Fruit fly (Drosophila melanogaster) whole organism, embryonic: Measurements from ENCODE around the gene CG5861.
A peak's percentile ranks its signal among the peaks of the same experiment; 100 is the strongest.

ENCODE experiments used
- Asciz ChIP-seq: fragments of 200-800 bp; sonication (Bioruptor generic); optimal IDR thresholded peaks from 2 replicates; lab custom pipeline; 2017; ENCODE audit warnings: missing biosample characterization, mild to moderate bottlenecking, missing genetic modification characterization, missing genetic modification reagents
- Awh ChIP-seq: fragments of 200-800 bp; sonication (Bioruptor generic); IDR thresholded peaks from 2 replicates; pipeline ENCODE4, ENCODE4 v1.3.6; 2022; ENCODE audit warnings: missing biosample characterization, missing genetic modification characterization
- CG12071 ChIP-seq: fragments of 200-800 bp; sonication (Bioruptor generic); optimal IDR thresholded peaks from 3 replicates; lab custom pipeline; 2018; ENCODE audit warnings: missing biosample characterization, mild to moderate bottlenecking, missing genetic modification characterization
- CG12744 ChIP-seq: fragments of 200-800 bp; sonication (Bioruptor generic); optimal IDR thresholded peaks from 2 replicates; lab custom pipeline; 2016; ENCODE audit warnings: missing biosample characterization, missing genetic modification characterization
- CG15269 ChIP-seq: fragments of 200-800 bp; sonication (Bioruptor generic); optimal IDR thresholded peaks from 2 replicates; lab custom pipeline; 2018; ENCODE audit warnings: missing biosample characterization, mild to moderate bottlenecking, missing genetic modification characterization, moderate library complexity
- CG15696 ChIP-seq: fragments of 200-800 bp; sonication (Bioruptor generic); optimal IDR thresholded peaks from 2 replicates; lab custom pipeline; 2019; ENCODE audit warnings: missing biosample characterization, mild to moderate bottlenecking, missing genetic modification characterization, moderate library complexity
- CG1647 ChIP-seq: fragments of 200-800 bp; sonication (Bioruptor generic); optimal IDR thresholded peaks from 3 replicates; lab custom pipeline; 2016; ENCODE audit warnings: missing biosample characterization, missing genetic modification characterization
- CG17568 ChIP-seq: fragments of 200-800 bp; sonication (Bioruptor generic); optimal IDR thresholded peaks from 2 replicates; lab custom pipeline; 2018; ENCODE audit warnings: missing biosample characterization, mild to moderate bottlenecking, missing genetic modification characterization, moderate library complexity
- CG17802 ChIP-seq: fragments of 200-800 bp; sonication (Bioruptor generic); optimal IDR thresholded peaks from 2 replicates; lab custom pipeline; 2018; ENCODE audit warnings: missing biosample characterization, mild to moderate bottlenecking, missing genetic modification characterization, moderate library complexity
- CG17829 ChIP-seq: fragments of 200-800 bp; optimal IDR thresholded peaks from 2 replicates; lab custom pipeline; 2019; ENCODE audit warnings: missing biosample characterization, mild to moderate bottlenecking, missing genetic modification characterization, moderate library complexity
- CG18476 ChIP-seq: fragments of 200-800 bp; sonication (Bioruptor generic); optimal IDR thresholded peaks from 2 replicates; lab custom pipeline; 2016; ENCODE audit warnings: missing biosample characterization, mild to moderate bottlenecking, missing genetic modification characterization
- CG31365 ChIP-seq: fragments of 200-800 bp; sonication (Bioruptor generic); optimal IDR thresholded peaks from 2 replicates; lab custom pipeline; 2018; ENCODE audit warnings: missing biosample characterization, mild to moderate bottlenecking, missing genetic modification characterization
- CG3407 ChIP-seq: fragments of 200-800 bp; sonication (Bioruptor generic); optimal IDR thresholded peaks from 2 replicates; lab custom pipeline; 2018; ENCODE audit warnings: missing biosample characterization, mild to moderate bottlenecking, missing genetic modification characterization
- CG4282 ChIP-seq: fragments of 200-800 bp; sonication (Bioruptor generic); optimal IDR thresholded peaks from 2 replicates; lab custom pipeline; 2016; ENCODE audit warnings: missing biosample characterization, missing genetic modification characterization
- CG4854 ChIP-seq: fragments of 200-800 bp; sonication (Bioruptor generic); optimal IDR thresholded peaks from 2 replicates; lab custom pipeline; 2016; ENCODE audit warnings: missing biosample characterization, missing genetic modification characterization, inconsistent platforms
- CG6791 ChIP-seq: fragments of 200-800 bp; sonication (Bioruptor generic); IDR thresholded peaks from 3 replicates; pipeline ENCODE4 v1.3.6; 2022; ENCODE audit warnings: missing biosample characterization, missing genetic modification characterization; ENCODE audit not compliant: partially characterized antibody
- CG7745 ChIP-seq: fragments of 200-800 bp; sonication (Bioruptor generic); optimal IDR thresholded peaks from 2 replicates; lab custom pipeline; 2018; ENCODE audit warnings: missing biosample characterization, mild to moderate bottlenecking, missing genetic modification characterization, moderate library complexity
- CG9817 ChIP-seq: fragments of 200-800 bp; sonication (Bioruptor generic); optimal IDR thresholded peaks from 2 replicates; lab custom pipeline; 2018; ENCODE audit warnings: missing biosample characterization, mild to moderate bottlenecking, missing genetic modification characterization, moderate library complexity
- Gsc ChIP-seq: fragments of 200-800 bp; sonication (Bioruptor generic); IDR thresholded peaks from 2 replicates; pipeline ENCODE4 v1.3.6; 2022; ENCODE audit warnings: missing biosample characterization, missing genetic modification characterization
- HLH4C ChIP-seq: fragments of 200-800 bp; sonication (Bioruptor generic); IDR thresholded peaks from 3 replicates; pipeline ENCODE4 v1.3.6; 2022; ENCODE audit warnings: missing biosample characterization, missing genetic modification characterization; ENCODE audit not compliant: partially characterized antibody
- Hr3 ChIP-seq: fragments of 200-800 bp; sonication (Bioruptor generic); optimal IDR thresholded peaks from 3 replicates; lab custom pipeline; 2016; ENCODE audit warnings: missing biosample characterization, missing genetic modification characterization
- NC2α ChIP-seq: fragments of 200-800 bp; sonication (Bioruptor generic); optimal IDR thresholded peaks from 2 replicates; lab custom pipeline; 2016; ENCODE audit warnings: missing biosample characterization, missing genetic modification characterization
- Neu2 ChIP-seq: fragments of 200-800 bp; sonication (Bioruptor generic); optimal IDR thresholded peaks from 3 replicates; lab custom pipeline; 2016; ENCODE audit warnings: missing biosample characterization, missing genetic modification characterization, borderline replicate concordance
- PHDP ChIP-seq: fragments of 200-800 bp; sonication (Bioruptor generic); optimal IDR thresholded peaks from 3 replicates; lab custom pipeline; 2018; ENCODE audit warnings: missing biosample characterization, mild to moderate bottlenecking, missing genetic modification characterization, moderate library complexity
- Scr ChIP-seq: fragments of 200-800 bp; sonication (Bioruptor generic); IDR thresholded peaks from 2 replicates; pipeline ENCODE4 v1.3.6; 2022; ENCODE audit warnings: missing biosample characterization, missing genetic modification characterization; ENCODE audit not compliant: partially characterized antibody
- Sin3A ChIP-seq: fragments of >200 bp; optimal IDR thresholded peaks from 2 replicates; lab custom pipeline; 2018
- Tbp ChIP-seq: fragments of >200 bp; optimal IDR thresholded peaks from 2 replicates; lab custom pipeline; 2018; ENCODE audit warnings: missing biosample characterization, missing genetic modification characterization
- ase ChIP-seq: fragments of 200-800 bp; sonication (Bioruptor generic); IDR thresholded peaks from 3 replicates; pipeline ENCODE4 v1.3.6; 2022; ENCODE audit warnings: missing biosample characterization, missing genetic modification characterization
- cas ChIP-seq: fragments of 200-800 bp; sonication (Bioruptor generic); IDR thresholded peaks from 2 replicates; pipeline ENCODE4 v1.3.6; 2022; ENCODE audit warnings: missing biosample characterization, missing genetic modification characterization
- cato ChIP-seq: fragments of 200-800 bp; sonication (Bioruptor generic); optimal IDR thresholded peaks from 2 replicates; lab custom pipeline; 2016; ENCODE audit warnings: missing biosample characterization, missing genetic modification characterization, borderline replicate concordance
- chm ChIP-seq: fragments of 200-800 bp; sonication (Bioruptor generic); IDR thresholded peaks from 2 replicates; pipeline ENCODE4 v1.3.6; 2022; ENCODE audit warnings: missing biosample characterization, missing genetic modification characterization
- crc ChIP-seq: fragments of 200-800 bp; sonication (Bioruptor generic); optimal IDR thresholded peaks from 2 replicates; lab custom pipeline; 2016; ENCODE audit warnings: missing biosample characterization, missing genetic modification characterization
- dati ChIP-seq: fragments of 200-800 bp; sonication (Bioruptor generic); IDR thresholded peaks from 2 replicates; pipeline ENCODE4 v1.3.6; 2022; ENCODE audit warnings: missing biosample characterization, missing genetic modification characterization
- dimm ChIP-seq: fragments of 200-800 bp; sonication (Bioruptor generic); IDR thresholded peaks from 2 replicates; pipeline ENCODE4 v1.3.6; 2022; ENCODE audit warnings: missing biosample characterization, missing genetic modification characterization
- fru ChIP-seq: fragments of >200 bp; optimal IDR thresholded peaks from 2 replicates; lab custom pipeline; 2017
- gsb ChIP-seq: fragments of 200-800 bp; sonication (Bioruptor generic); IDR thresholded peaks from 2 replicates; pipeline ENCODE4 v1.3.6; 2022; ENCODE audit warnings: missing biosample characterization, missing genetic modification characterization
- hbn ChIP-seq: fragments of 200-800 bp; sonication (Bioruptor generic); IDR thresholded peaks from 2 replicates; pipeline ENCODE4 v1.3.6; 2022; ENCODE audit warnings: missing biosample characterization, missing genetic modification characterization; ENCODE audit not compliant: partially characterized antibody
- hkb ChIP-seq, 2 experiments: fragments of 200-800 bp in 1 of 2; fragments of >200 bp in 1 of 2; sonication (Bioruptor generic) in 1 of 2; IDR thresholded peaks in 1 of 2; optimal IDR thresholded peaks in 1 of 2; 2 replicates each; pipeline versions ENCODE4 v1.3.6 to Lab custom; 2017 to 2022; ENCODE audit warnings: missing biosample characterization in 1 of 2, missing genetic modification characterization in 1 of 2
- inv ChIP-seq: fragments of 200-800 bp; sonication (Bioruptor generic); IDR thresholded peaks from 2 replicates; pipeline ENCODE4 v1.3.6; 2022; ENCODE audit warnings: missing biosample characterization, missing genetic modification characterization; ENCODE audit not compliant: partially characterized antibody
- mirr ChIP-seq: fragments of 200-800 bp; sonication (Bioruptor generic); optimal IDR thresholded peaks from 3 replicates; lab custom pipeline; 2018; ENCODE audit warnings: missing biosample characterization, mild to moderate bottlenecking, missing genetic modification characterization
- peb ChIP-seq: fragments of 200-800 bp; sonication (Bioruptor generic); IDR thresholded peaks from 2 replicates; pipeline ENCODE4 v1.3.6; 2022; ENCODE audit warnings: missing biosample characterization, missing genetic modification characterization
- pnt ChIP-seq: fragments of 200-800 bp; sonication (Bioruptor generic); optimal IDR thresholded peaks from 3 replicates; lab custom pipeline; 2016; ENCODE audit warnings: missing biosample characterization, missing genetic modification characterization
- pum ChIP-seq: fragments of 200-800 bp; sonication (Bioruptor generic); optimal IDR thresholded peaks from 2 replicates; lab custom pipeline; 2016; ENCODE audit warnings: missing biosample characterization, missing genetic modification characterization
- pzg ChIP-seq: fragments of 200-800 bp; sonication (Bioruptor generic); optimal IDR thresholded peaks from 3 replicates; lab custom pipeline; 2018; ENCODE audit warnings: missing biosample characterization, mild to moderate bottlenecking, missing genetic modification characterization, moderate library complexity
- sc ChIP-seq, 3 experiments: fragments of >200 bp in 2 of 3; fragments of 200-800 bp in 1 of 3; sonication (Bioruptor generic) in 1 of 3; optimal IDR thresholded peaks; 2 replicates in 2 of 3; 3 replicates in 1 of 3; lab custom pipeline; 2017; ENCODE audit warnings: mild to moderate bottlenecking in 1 of 3, missing biosample characterization in 1 of 3, missing genetic modification characterization in 1 of 3, missing genetic modification reagents in 1 of 3
- sna ChIP-seq: fragments of 200-800 bp; sonication (Bioruptor generic); IDR thresholded peaks from 2 replicates; pipeline ENCODE4 v1.3.6; 2022; ENCODE audit warnings: missing biosample characterization, missing genetic modification characterization; ENCODE audit not compliant: partially characterized antibody
- ssp ChIP-seq: fragments of 200-800 bp; sonication (Bioruptor generic); IDR thresholded peaks from 2 replicates; pipeline ENCODE4 v1.3.6; 2022; ENCODE audit warnings: missing biosample characterization, missing genetic modification characterization
- tx ChIP-seq: fragments of 200-800 bp; sonication (Bioruptor generic); optimal IDR thresholded peaks from 2 replicates; lab custom pipeline; 2016; ENCODE audit warnings: missing biosample characterization, missing genetic modification characterization
- wor ChIP-seq: fragments of 200-800 bp; sonication (Bioruptor generic); IDR thresholded peaks from 2 replicates; pipeline ENCODE4 v1.3.6; 2022; ENCODE audit warnings: missing biosample characterization, missing genetic modification characterization
- yki ChIP-seq: fragments of >200 bp; optimal IDR thresholded peaks from 3 replicates; lab custom pipeline; 2018

CG5861 gene

dm6 chr2L:16279774-16280252 is 27.3 kb downstream of the CG5861 start (continued):
- TF ChIP-seq CG7745 (tag; lab: Kevin White, UChicago) (no peak), ase (GFP tag; lab: Robert Waterston, UW) (peak; percentile 71; the same call in 2 of the 3 replicates), NC2α (GFP tag; lab: Kevin White, UChicago) (peak; percentile 72), PHDP (tag; lab: Kevin White, UChicago) (peak; percentile 94), pzg (no peak), CG17802 (tag; lab: Kevin White, UChicago) (peak; percentile 74), dati (GFP tag; lab: Robert Waterston, UW) (no peak), ssp (GFP tag; lab: Robert Waterston, UW) (peak; percentile 44; the same call in 1 of the 2 replicates), CG12071 (GFP tag; lab: Kevin White, UChicago) (peak; percentile 87), chm (GFP tag; lab: Robert Waterston, UW) (peak; percentile 41; the same call in 1 of the 2 replicates), gsb (GFP tag; lab: Robert Waterston, UW) (no peak), Asciz (GFP tag; lab: Kevin White, UChicago) (peak; percentile 96), Sin3A (no peak), CG17568 (GFP tag; lab: Kevin White, UChicago) (peak; percentile 79), CG17829 (tag; lab: Kevin White, UChicago) (peak; percentile 94), CG6791 (GFP tag; lab: Robert Waterston, UW) (no peak; the same call in 2 of the 3 replicates), CG1647 (GFP tag; lab: Kevin White, UChicago) (peak; percentile 80), Awh (GFP tag; lab: Robert Waterston, UW) (peak; percentile 68; the same call in 1 of the 2 replicates), wor (GFP tag; lab: Robert Waterston, UW) (peak; percentile 86), cato (peak; percentile 90), Neu2 (GFP tag; lab: Kevin White, UChicago) (no peak), pnt (peak; percentile 90), CG12744 (GFP tag; lab: Kevin White, UChicago) (peak; percentile 72), sna (GFP tag; lab: Robert Waterston, UW) (no peak), CG31365 (peak; percentile 51), sc (optimal IDR thresholded peaks at IDR 0.05; lab: Kevin White, UChicago) (no peak), sc (GFP tag; optimal IDR thresholded peaks at IDR 0.05; lab: Kevin White, UChicago) (peak; percentile 91), dimm (peak; percentile 50; the same call in 1 of the 2 replicates), yki (lab: Kevin White, UChicago) (no peak), hbn (GFP tag; lab: Robert Waterston, UW) (no peak), mirr (no peak), fru (lab: Kevin White, UChicago) (no peak), CG9817 (tag; lab: Kevin White, UChicago) (peak; percentile 79), Tbp (no peak), Hr3 (GFP tag; lab: Kevin White, UChicago) (peak; percentile 94), Gsc (GFP tag; lab: Robert Waterston, UW) (no peak), cas (GFP tag; lab: Robert Waterston, UW) (no peak), CG4282 (peak; percentile 30), CG4854 (peak; percentile 84), hkb (optimal IDR thresholded peaks at IDR 0.05; lab: Kevin White, UChicago) (no peak), hkb (GFP tag; IDR thresholded peaks at IDR 0.05; lab: Robert Waterston, UW) (peak; percentile 83), HLH4C (GFP tag; lab: Robert Waterston, UW) (no peak), CG15696 (peak; percentile 84), Scr (GFP tag; lab: Robert Waterston, UW) (no peak), tx (GFP tag; lab: Kevin White, UChicago) (peak; percentile 71), crc (GFP tag; lab: Kevin White, UChicago) (peak; percentile 11), CG3407 (peak; percentile 87), peb (GFP tag; lab: Robert Waterston, UW) (peak; percentile 80), CG18476 (GFP tag; lab: Kevin White, UChicago) (peak; percentile 79), CG15269 (tag; lab: Kevin White, UChicago) (peak; percentile 94), inv (GFP tag; lab: Robert Waterston, UW) (no peak), pum (peak; percentile 91)
